Worm (Caenorhabditis elegans): ENCODE measurements around the gene nlp-69.

The nlp-69 gene

ce11 chrV:20123010-20123409, 28.2 kb upstream of the nlp-69 start:
- TF ChIP-seq M03D4.4 (tag; optimal IDR thresholded peaks at IDR 0.05) (no peak), mls-2 (tag; optimal IDR thresholded peaks at IDR 0.05) (no peak), cnd-1 (tag; optimal IDR thresholded peaks at IDR 0.05) (no peak)

DNA sequence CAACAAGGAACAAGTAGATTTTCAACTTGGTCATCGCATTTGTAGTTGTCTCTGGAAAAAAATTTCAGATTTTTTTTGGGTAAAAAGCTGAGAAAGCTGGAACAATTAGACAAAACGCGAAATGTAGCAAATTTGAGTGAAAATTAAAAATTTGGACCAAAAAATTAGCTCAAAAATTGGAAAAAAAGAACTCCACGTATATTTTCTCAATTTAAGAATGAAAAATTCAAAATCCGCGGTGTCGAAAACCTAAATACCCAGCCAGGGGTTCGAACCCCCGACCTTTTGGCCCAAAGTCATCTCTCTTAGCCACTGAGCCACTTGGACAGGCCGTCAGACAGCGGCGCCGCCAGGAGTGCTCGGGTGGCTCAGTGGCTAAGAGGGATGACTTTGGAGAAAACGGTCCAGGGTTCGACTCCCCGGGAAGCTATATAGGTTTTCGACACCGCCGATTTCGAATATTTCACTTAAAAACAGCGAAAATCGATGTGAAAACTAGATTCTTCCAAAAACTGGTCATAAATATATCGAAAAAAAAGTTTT, 25.9 kb upstream of the nlp-69 start, which contains the start of gene ncx-1:
ncx-1 (minus strand) TSS at position 51 of the 543 bp plus-strand sequence.
- TF ChIP-seq ceh-83 (GFP tag; optimal IDR thresholded peaks at IDR 0.05): no peak
- no peak for TF ChIP-seq elt-1 (tag; optimal IDR thresholded peaks at IDR 0.05; ENCODE audit: borderline replicate concordance, insufficient read depth)
- TF ChIP-seq elt-3 (tag; optimal IDR thresholded peaks at IDR 0.05): no peak
- TF ChIP-seq nhr-237 (tag; optimal IDR thresholded peaks at IDR 0.05): no peak
- TF ChIP-seq sem-2 (GFP tag; optimal IDR thresholded peaks at IDR 0.05): no peak
- no peak for TF ChIP-seq tbx-8 (GFP tag; optimal IDR thresholded peaks at IDR 0.05)
- TF ChIP-seq nhr-28 (tag; optimal IDR thresholded peaks at IDR 0.05): no peak

ce11 chrV:20119770-20120169, 25.0 kb upstream of the nlp-69 start:
- TF ChIP-seq unc-62 (GFP tag; optimal IDR thresholded peaks at IDR 0.05) (no peak), bed-3 (GFP tag; optimal IDR thresholded peaks at IDR 0.05) (no peak), lin-13 (tag; optimal IDR thresholded peaks at IDR 0.05) (no peak), blmp-1 (tag; optimal IDR thresholded peaks at IDR 0.05) (no peak), mls-2 (tag; optimal IDR thresholded peaks at IDR 0.05) (no peak), pha-4 (tag; optimal IDR thresholded peaks at IDR 0.05) (no peak), elt-1 (tag; optimal IDR thresholded peaks at IDR 0.05; ENCODE audit: borderline replicate concordance, insufficient read depth) (no peak), ztf-11 (tag; optimal IDR thresholded peaks at IDR 0.05) (no peak), drap-1 (GFP tag; optimal IDR thresholded peaks at IDR 0.05) (no peak), ceh-83 (GFP tag; optimal IDR thresholded peaks at IDR 0.05) (no peak), lsy-2 (tag; optimal IDR thresholded peaks at IDR 0.05) (no peak), ceh-43 (GFP tag; optimal IDR thresholded peaks at IDR 0.05) (no peak), ces-1 (GFP tag; optimal IDR thresholded peaks at IDR 0.05) (no peak), cnd-1 (tag; optimal IDR thresholded peaks at IDR 0.05) (no peak)

- TF ChIP-seq blmp-1 (tag; optimal IDR thresholded peaks at IDR 0.05): no peak
- TF ChIP-seq ceh-43 (GFP tag; optimal IDR thresholded peaks at IDR 0.05): no peak
- no peak for TF ChIP-seq elt-3 (tag; optimal IDR thresholded peaks at IDR 0.05)
- TF ChIP-seq mep-1 (tag; optimal IDR thresholded peaks at IDR 0.05): no peak
- TF ChIP-seq nhr-2 (tag; optimal IDR thresholded peaks at IDR 0.05): no peak
- no peak for TF ChIP-seq nhr-237 (tag; optimal IDR thresholded peaks at IDR 0.05)
- no peak for TF ChIP-seq bed-3 (GFP tag; optimal IDR thresholded peaks at IDR 0.05)
- no peak for TF ChIP-seq elt-1 (tag; optimal IDR thresholded peaks at IDR 0.05; ENCODE audit: borderline replicate concordance, insufficient read depth)
- no peak for TF ChIP-seq zip-8 (tag; optimal IDR thresholded peaks at IDR 0.05)
- TF ChIP-seq cnd-1 (tag; optimal IDR thresholded peaks at IDR 0.05): no peak
- no peak for TF ChIP-seq ztf-11 (tag; optimal IDR thresholded peaks at IDR 0.05)
- no peak for TF ChIP-seq ceh-83 (GFP tag; optimal IDR thresholded peaks at IDR 0.05)
- no peak for TF ChIP-seq unc-39 (tag; optimal IDR thresholded peaks at IDR 0.05)
Observed at ce11 chrV:20105210-20105793, 10.5 kb upstream of the nlp-69 start.

- no peak for TF ChIP-seq nhr-2 (tag; optimal IDR thresholded peaks at IDR 0.05)
- TF ChIP-seq cnd-1 (tag; optimal IDR thresholded peaks at IDR 0.05): no peak
- no peak for TF ChIP-seq ces-1 (GFP tag; optimal IDR thresholded peaks at IDR 0.05)
- no peak for TF ChIP-seq ceh-43 (GFP tag; optimal IDR thresholded peaks at IDR 0.05)
- TF ChIP-seq sem-2 (GFP tag; optimal IDR thresholded peaks at IDR 0.05): no peak
- no peak for TF ChIP-seq mls-2 (tag; optimal IDR thresholded peaks at IDR 0.05)
- TF ChIP-seq mab-5 (tag; optimal IDR thresholded peaks at IDR 0.05): no peak
- no peak for TF ChIP-seq elt-1 (tag; optimal IDR thresholded peaks at IDR 0.05; ENCODE audit: borderline replicate concordance, insufficient read depth)
- TF ChIP-seq mep-1 (tag; optimal IDR thresholded peaks at IDR 0.05): no peak
Observed at ce11 chrV:20104417-20104816, 9.6 kb upstream of the nlp-69 start.

- TF ChIP-seq nhr-28 (tag; optimal IDR thresholded peaks at IDR 0.05) (no peak), elt-1 (tag; optimal IDR thresholded peaks at IDR 0.05; ENCODE audit: borderline replicate concordance, insufficient read depth) (no peak), cnd-1 (tag; optimal IDR thresholded peaks at IDR 0.05) (no peak), M03D4.4 (tag; optimal IDR thresholded peaks at IDR 0.05) (no peak), sem-2 (GFP tag; optimal IDR thresholded peaks at IDR 0.05) (no peak), mab-5 (tag; optimal IDR thresholded peaks at IDR 0.05) (no peak)
Observed at ce11 chrV:20097164-20097563, 2.4 kb upstream of the nlp-69 start.
